Worm (Caenorhabditis elegans): ENCODE data around the gene Y97E10AR.1.

Gene Y97E10AR.1

ce11 chrV:7978798-7979197, 22.5 kb upstream of the Y97E10AR.1 start (continued):
- TF ChIP-seq cey-2 (tag; optimal IDR thresholded peaks at IDR 0.05; ENCODE audit: borderline replicate concordance, insufficient read depth) (no peak), F37D6.2 (tag; optimal IDR thresholded peaks at IDR 0.05) (no peak), mxl-3 (GFP tag; optimal IDR thresholded peaks at IDR 0.05) (peak; percentile 72), pha-4 (GFP tag; IDR thresholded peaks at IDR 0.05) (no peak), pha-4 (tag; optimal IDR thresholded peaks at IDR 0.05) (peak; percentile 0), dmd-9 (GFP tag; IDR thresholded peaks at IDR 0.05) (no peak), saeg-2 (GFP tag; IDR thresholded peaks at IDR 0.05) (no peak), ceh-28 (tag; optimal IDR thresholded peaks at IDR 0.05) (no peak), sdz-12 (GFP tag; optimal IDR thresholded peaks at IDR 0.05) (no peak), hlh-11 (tag; optimal IDR thresholded peaks at IDR 0.05) (peak; percentile 52), rbr-2 (tag; optimal IDR thresholded peaks at IDR 0.05) (peak; percentile 21), fkh-10 (GFP tag; optimal IDR thresholded peaks at IDR 0.05) (no peak), ceh-20 (GFP tag; IDR thresholded peaks at IDR 0.05) (no peak), nhr-77 (tag; optimal IDR thresholded peaks at IDR 0.05) (no peak), Y5F2A.4 (GFP tag; optimal IDR thresholded peaks at IDR 0.05) (no peak), lin-39 (tag; optimal IDR thresholded peaks at IDR 0.05) (no peak), aly-2 (tag; optimal IDR thresholded peaks at IDR 0.05) (no peak), snpc-4 (tag; optimal IDR thresholded peaks at IDR 0.05) (no peak)

- TF ChIP-seq ZK546.5 (tag; optimal IDR thresholded peaks at IDR 0.05) (no peak), arid-1 (GFP tag; conservative IDR thresholded peaks at IDR 0.05) (no peak), Y75B8A.6 (GFP tag; IDR thresholded peaks at IDR 0.05) (no peak), ama-1 (optimal IDR thresholded peaks at IDR 0.05) (no peak), F49E8.2 (tag; optimal IDR thresholded peaks at IDR 0.05; ENCODE audit: borderline replicate concordance) (no peak), lim-7 (GFP tag; IDR thresholded peaks at IDR 0.05) (no peak), nhr-11 (tag; optimal IDR thresholded peaks at IDR 0.05) (peak; percentile 29), R02D3.7 (tag; optimal IDR thresholded peaks at IDR 0.05) (no peak), Y105C5A.15 (GFP tag; IDR thresholded peaks at IDR 0.05) (no peak), F44E2.7 (GFP tag; IDR thresholded peaks at IDR 0.05) (no peak), zag-1 (tag; optimal IDR thresholded peaks at IDR 0.05) (no peak), ztf-11 (tag; optimal IDR thresholded peaks at IDR 0.05) (no peak), ceh-28 (tag; optimal IDR thresholded peaks at IDR 0.05) (no peak), sdz-12 (GFP tag; optimal IDR thresholded peaks at IDR 0.05) (no peak), spr-3 (GFP tag; optimal IDR thresholded peaks at IDR 0.05) (no peak), dmd-8 (GFP tag; IDR thresholded peaks at IDR 0.05) (no peak), zip-2 (tag; optimal IDR thresholded peaks at IDR 0.05) (no peak), skn-1 (tag; optimal IDR thresholded peaks at IDR 0.05) (no peak), F37D6.2 (tag; optimal IDR thresholded peaks at IDR 0.05) (peak; percentile 6), Y5F2A.4 (GFP tag; optimal IDR thresholded peaks at IDR 0.05) (no peak), nhr-102 (tag; optimal IDR thresholded peaks at IDR 0.05) (no peak), egl-43 (GFP tag; IDR thresholded peaks at IDR 0.05) (no peak), madf-5 (GFP tag; IDR thresholded peaks at IDR 0.05) (no peak), mes-2 (tag; optimal IDR thresholded peaks at IDR 0.05; ENCODE audit: poor library complexity, severe bottlenecking) (no peak), spr-1 (tag; optimal IDR thresholded peaks at IDR 0.05) (no peak), pqm-1 (tag; optimal IDR thresholded peaks at IDR 0.05) (no peak), duxl-1 (tag; optimal IDR thresholded peaks at IDR 0.05; ENCODE audit: poor library complexity) (no peak), nhr-10 (tag; optimal IDR thresholded peaks at IDR 0.05) (no peak), mxl-2 (GFP tag; conservative IDR thresholded peaks at IDR 0.05) (no peak), lin-15B (tag; optimal IDR thresholded peaks at IDR 0.05) (no peak), tra-1 (GFP tag; IDR thresholded peaks at IDR 0.05) (0 out of 2 replicates have a peak, but pooled peaks have one; percentile 60), lir-3 (tag; optimal IDR thresholded peaks at IDR 0.05) (no peak), zfp-2 (tag; optimal IDR thresholded peaks at IDR 0.05) (no peak), pha-4 (GFP tag; IDR thresholded peaks at IDR 0.05) (no peak), pha-4 (tag; optimal IDR thresholded peaks at IDR 0.05) (no peak), rbr-2 (tag; optimal IDR thresholded peaks at IDR 0.05) (peak; percentile 60), lin-13 (GFP tag; optimal IDR thresholded peaks at IDR 0.05) (no peak), unc-62 (GFP tag; optimal IDR thresholded peaks at IDR 0.05 in 1 of 2) (peak in 1 of 2 experiments; percentile 71), unc-62 (tag; optimal IDR thresholded peaks at IDR 0.05) (no peak)
Observed at ce11 chrV:7980370-7980987, 20.8 kb upstream of the Y97E10AR.1 start.
